Fruit fly (Drosophila melanogaster): ENCODE results near the gene HP1e.

- TF ChIP-seq Blimp-1 (GFP tag; optimal IDR thresholded peaks at IDR 0.05) (no peak), Met (GFP tag; optimal IDR thresholded peaks at IDR 0.05) (no peak), Lpt (GFP tag; optimal IDR thresholded peaks at IDR 0.05) (no peak), CG8319 (GFP tag; optimal IDR thresholded peaks at IDR 0.05) (no peak), dsx (GFP tag; optimal IDR thresholded peaks at IDR 0.05; ENCODE audit: poor library complexity, severe bottlenecking) (no peak), CG31627 (GFP tag; optimal IDR thresholded peaks at IDR 0.05) (no peak), fkh (GFP tag; optimal IDR thresholded peaks at IDR 0.05) (no peak), CG4318 (GFP tag; optimal IDR thresholded peaks at IDR 0.05) (no peak), spab (GFP tag; optimal IDR thresholded peaks at IDR 0.05) (no peak)
These were observed 10.3 kb downstream of the HP1e start, which contains the start of gene CG16749 for dm6 chr3R:9331861-9332260.
